Comparison of ENCODE assay signal across 1 worm cellular context in the genomic region with DNA sequence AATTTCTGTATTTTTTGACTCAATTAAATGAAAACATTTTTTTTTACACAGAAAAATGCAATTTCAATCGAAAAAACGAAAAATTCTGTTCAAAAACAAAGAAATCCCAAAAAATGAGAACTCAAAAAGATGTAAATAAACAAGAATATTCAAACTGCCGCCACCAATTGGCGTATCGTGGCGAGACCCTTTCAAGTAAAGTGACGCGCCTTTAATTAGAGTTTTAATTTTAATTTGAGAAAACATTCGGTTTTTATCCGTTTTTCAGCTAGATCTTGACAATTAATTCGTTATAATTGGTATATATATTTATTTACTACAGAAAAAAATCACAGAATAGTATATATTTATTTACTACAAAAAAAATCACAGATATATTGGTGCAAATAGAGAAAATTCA.
TF ChIP-seq lines count a peak whose summit lies in the region.

No protein-coding gene starts in this region.

TF ChIP-seq in whole organism, L4 larva, 104 proteins besides CTCF, POLR2A, EP300 and RAD21 (continued from another document):
- TF ChIP-seq lir-3 (tag; optimal IDR thresholded peaks at IDR 0.05; lab: Kevin White, UChicago) (no peak), zip-11 (GFP tag; IDR thresholded peaks at IDR 0.05; lab: Robert Waterston, UW) (no peak), dpl-1 (GFP tag; optimal IDR thresholded peaks at IDR 0.05; lab: Kevin White, UChicago) (no peak), D1046.2 (GFP tag; IDR thresholded peaks at IDR 0.05; lab: Robert Waterston, UW) (no peak), lin-15B (tag; optimal IDR thresholded peaks at IDR 0.05; lab: Kevin White, UChicago) (no peak), gei-8 (GFP tag; optimal IDR thresholded peaks at IDR 0.05; lab: Kevin White, UChicago) (no peak), F10B5.3 (tag; optimal IDR thresholded peaks at IDR 0.05; lab: Kevin White, UChicago) (no peak), lin-13 (GFP tag; optimal IDR thresholded peaks at IDR 0.05; lab: Kevin White, UChicago) (no peak), nhr-102 (tag; optimal IDR thresholded peaks at IDR 0.05; lab: Kevin White, UChicago) (no peak), daf-19 (GFP tag; conservative IDR thresholded peaks at IDR 0.05; lab: Robert Waterston, UW) (no peak), zfp-2 (tag; optimal IDR thresholded peaks at IDR 0.05; lab: Kevin White, UChicago) (no peak), F49E8.2 (tag; optimal IDR thresholded peaks at IDR 0.05; lab: Kevin White, UChicago; ENCODE audit: borderline replicate concordance) (peak; percentile 21), egl-27 (tag; optimal IDR thresholded peaks at IDR 0.05; lab: Kevin White, UChicago) (no peak), php-3 (GFP tag; IDR thresholded peaks at IDR 0.05; lab: Robert Waterston, UW) (no peak), ZK337.2 (GFP tag; IDR thresholded peaks at IDR 0.05; lab: Robert Waterston, UW) (no peak)
